Worm (Caenorhabditis elegans): Measurements from ENCODE around the gene T03F6.6.

DNA sequence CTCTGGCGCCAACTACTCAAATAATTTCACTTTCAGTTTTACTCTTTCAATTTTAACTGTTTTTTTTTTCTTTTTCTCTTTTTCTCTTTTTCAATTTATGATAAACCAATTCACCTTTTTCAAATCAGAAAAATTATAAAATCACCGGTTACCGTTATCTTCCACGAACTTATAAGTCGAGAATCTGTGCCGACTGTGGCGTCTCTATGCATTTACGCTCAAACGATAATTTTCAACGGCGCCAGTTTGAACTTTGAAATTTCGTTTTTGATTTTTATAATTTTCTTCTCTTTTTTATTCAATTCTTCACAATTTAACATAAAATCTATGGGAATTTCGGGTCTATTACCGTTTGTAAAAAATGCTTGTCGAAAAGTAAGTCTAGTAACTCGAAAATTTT lies 43.3 kb upstream of the T03F6.6 start, which contains the start of gene exo-1:
- TF ChIP-seq nhr-12 (tag; optimal IDR thresholded peaks at IDR 0.05) (no peak), R02D3.7 (tag; optimal IDR thresholded peaks at IDR 0.05) (no peak), zag-1 (tag; optimal IDR thresholded peaks at IDR 0.05) (no peak), nhr-77 (tag; optimal IDR thresholded peaks at IDR 0.05) (no peak), aly-2 (tag; optimal IDR thresholded peaks at IDR 0.05) (no peak)
